Fruit fly (Drosophila melanogaster) whole organism, embryonic: ENCODE data around the gene mil.

Experiments
- Ada2b ChIP-seq: fragments of 200-800 bp; sonication (Bioruptor generic); IDR thresholded peaks from 2 replicates; pipeline ENCODE4 v1.3.6; 2022; ENCODE audit warnings: missing biosample characterization, missing genetic modification characterization
- Atf3 ChIP-seq: fragments of 200-800 bp; sonication (Bioruptor generic); optimal IDR thresholded peaks from 3 replicates; lab custom pipeline; 2016; ENCODE audit warnings: missing biosample characterization, missing genetic modification characterization
- CG10321 ChIP-seq: fragments of 200-800 bp; sonication (Bioruptor generic); IDR thresholded peaks from 2 replicates; pipeline ENCODE4 v1.3.6; 2022; ENCODE audit warnings: missing biosample characterization, missing genetic modification characterization
- CG10543 ChIP-seq: fragments of 200-800 bp; sonication (Bioruptor generic); optimal IDR thresholded peaks from 3 replicates; lab custom pipeline; 2017; ENCODE audit warnings: missing biosample characterization, mild to moderate bottlenecking, missing genetic modification characterization, moderate library complexity
- CG11560 ChIP-seq: fragments of 200-800 bp; sonication (Bioruptor generic); IDR thresholded peaks from 3 replicates; pipeline ENCODE4 v1.3.6; 2022; ENCODE audit warnings: missing biosample characterization, missing genetic modification characterization
- CG1647 ChIP-seq: fragments of 200-800 bp; sonication (Bioruptor generic); optimal IDR thresholded peaks from 3 replicates; lab custom pipeline; 2016; ENCODE audit warnings: missing biosample characterization, missing genetic modification characterization
- CG16863 ChIP-seq: fragments of 200-800 bp; sonication (Bioruptor generic); optimal IDR thresholded peaks from 3 replicates; lab custom pipeline; 2016; ENCODE audit warnings: missing biosample characterization, missing genetic modification characterization
- CG17612 ChIP-seq: fragments of 200-800 bp; sonication (Bioruptor generic); IDR thresholded peaks from 2 replicates; pipeline ENCODE4 v1.3.6; 2022; ENCODE audit warnings: missing biosample characterization, missing genetic modification characterization
- CG31441 ChIP-seq: fragments of 200-800 bp; sonication (Bioruptor generic); IDR thresholded peaks from 2 replicates; pipeline ENCODE4 v1.3.6; 2022; ENCODE audit warnings: missing biosample characterization, missing genetic modification characterization
- CG32772 ChIP-seq: fragments of 200-800 bp; sonication (Bioruptor generic); IDR thresholded peaks from 2 replicates; pipeline ENCODE4 v1.3.6; 2022; ENCODE audit warnings: missing biosample characterization, missing genetic modification characterization
- CG33557 ChIP-seq: fragments of 200-800 bp; sonication (Bioruptor generic); optimal IDR thresholded peaks from 2 replicates; lab custom pipeline; 2019; ENCODE audit warnings: missing biosample characterization, mild to moderate bottlenecking, missing genetic modification characterization, moderate library complexity
- CG6654 ChIP-seq: fragments of 200-800 bp; sonication (Bioruptor generic); optimal IDR thresholded peaks from 2 replicates; lab custom pipeline; 2017; ENCODE audit warnings: missing biosample characterization, mild to moderate bottlenecking, missing genetic modification characterization
- CG7928 ChIP-seq: fragments of 200-800 bp; sonication (Bioruptor generic); optimal IDR thresholded peaks from 2 replicates; lab custom pipeline; 2017; ENCODE audit warnings: missing biosample characterization, mild to moderate bottlenecking, missing genetic modification characterization
- CG9437 ChIP-seq: fragments of 200-800 bp; sonication (Bioruptor generic); optimal IDR thresholded peaks from 2 replicates; lab custom pipeline; 2018; ENCODE audit warnings: missing biosample characterization, mild to moderate bottlenecking, missing genetic modification characterization
- CG9932 ChIP-seq: fragments of 200-800 bp; sonication (Bioruptor generic); IDR thresholded peaks from 2 replicates; pipeline ENCODE4 v1.3.6; 2022; ENCODE audit warnings: missing biosample characterization, missing genetic modification characterization
- CTCF ChIP-seq: fragments of 200-800 bp; sonication (Bioruptor generic); optimal IDR thresholded peaks from 2 replicates; lab custom pipeline; 2017; ENCODE audit warnings: missing biosample characterization, mild to moderate bottlenecking, missing genetic modification characterization, moderate library complexity
- Camta ChIP-seq: fragments of 200-800 bp; sonication (Bioruptor generic); optimal IDR thresholded peaks from 2 replicates; lab custom pipeline; 2016; ENCODE audit warnings: missing biosample characterization, missing genetic modification characterization
- Deaf1 ChIP-seq: fragments of 200-800 bp; optimal IDR thresholded peaks from 3 replicates; lab custom pipeline; 2019; ENCODE audit warnings: missing biosample characterization, mild to moderate bottlenecking, missing genetic modification characterization, moderate library complexity
- Dek ChIP-seq: fragments of 200-800 bp; sonication (Bioruptor generic); optimal IDR thresholded peaks from 3 replicates; lab custom pipeline; 2019; ENCODE audit warnings: missing biosample characterization, mild to moderate bottlenecking, missing genetic modification characterization, moderate library complexity
- E2f2 ChIP-seq: fragments of 200-800 bp; sonication (Bioruptor generic); IDR thresholded peaks from 2 replicates; pipeline ENCODE4 v1.3.6; 2022; ENCODE audit warnings: missing biosample characterization, missing genetic modification characterization
- Ets97D ChIP-seq: fragments of 200-800 bp; sonication (Bioruptor generic); optimal IDR thresholded peaks from 3 replicates; lab custom pipeline; 2016; ENCODE audit warnings: missing biosample characterization, missing genetic modification characterization
- Fer3 ChIP-seq: fragments of 200-800 bp; sonication (Bioruptor generic); optimal IDR thresholded peaks from 2 replicates; lab custom pipeline; 2018; ENCODE audit warnings: missing biosample characterization, mild to moderate bottlenecking, missing genetic modification characterization, moderate library complexity
- Hand ChIP-seq: fragments of 200-800 bp; sonication (Bioruptor generic); optimal IDR thresholded peaks from 2 replicates; lab custom pipeline; 2017; ENCODE audit warnings: mild to moderate bottlenecking, missing biosample characterization, missing genetic modification reagents, missing genetic modification characterization
- Lim3 ChIP-seq: fragments of 200-800 bp; sonication (Bioruptor generic); IDR thresholded peaks from 2 replicates; pipeline ENCODE4 v1.3.6; 2022; ENCODE audit warnings: missing biosample characterization, missing genetic modification characterization
- MBD-R2 ChIP-seq: fragments of 200-800 bp; sonication (Bioruptor generic); IDR thresholded peaks from 2 replicates; pipeline ENCODE4 v1.3.6; 2022; ENCODE audit warnings: missing biosample characterization, missing genetic modification characterization
- MTF-1 ChIP-seq: fragments of 200-800 bp; sonication (Bioruptor generic); optimal IDR thresholded peaks from 2 replicates; lab custom pipeline; 2018; ENCODE audit warnings: missing biosample characterization, mild to moderate bottlenecking, missing genetic modification characterization, borderline replicate concordance
- Max ChIP-seq: fragments of 200-800 bp; sonication (Bioruptor generic); optimal IDR thresholded peaks from 2 replicates; lab custom pipeline; 2016; ENCODE audit warnings: missing biosample characterization, mild to moderate bottlenecking, missing genetic modification characterization
- NC2β ChIP-seq: fragments of 200-800 bp; sonication (Bioruptor generic); optimal IDR thresholded peaks from 2 replicates; lab custom pipeline; 2016; ENCODE audit warnings: missing biosample characterization, missing genetic modification characterization
- NK7.1 ChIP-seq: fragments of 200-800 bp; sonication (Bioruptor generic); optimal IDR thresholded peaks from 3 replicates; lab custom pipeline; 2016; ENCODE audit warnings: missing biosample characterization, missing genetic modification characterization
- Rfx ChIP-seq: fragments of 200-800 bp; sonication (Bioruptor generic); IDR thresholded peaks from 2 replicates; pipeline ENCODE4 v1.3.6; 2022; ENCODE audit warnings: missing biosample characterization, missing genetic modification characterization
- Stat92E ChIP-seq, 3 experiments: fragments of >200 bp in 2 of 3; fragments of 200-800 bp in 1 of 3; sonication (Bioruptor generic) in 1 of 3; optimal IDR thresholded peaks; 2 replicates each; lab custom pipeline; 2017 to 2019; ENCODE audit warnings: missing biosample characterization in 3 of 3, missing genetic modification characterization in 3 of 3, mild to moderate bottlenecking in 1 of 3, moderate library complexity in 1 of 3
- Trl ChIP-seq, 3 experiments: fragments of >200 bp in 2 of 3; fragments of 200-800 bp in 1 of 3; sonication (Bioruptor generic) in 1 of 3; optimal IDR thresholded peaks; 2 replicates in 1 of 3; 3 replicates in 2 of 3; lab custom pipeline; 2016 to 2017; ENCODE audit warnings: missing biosample characterization in 1 of 3, missing genetic modification characterization in 1 of 3
- Vsx1 ChIP-seq: fragments of 200-800 bp; sonication (Bioruptor generic); optimal IDR thresholded peaks from 2 replicates; lab custom pipeline; 2017; ENCODE audit warnings: missing biosample characterization, mild to moderate bottlenecking, missing genetic modification characterization, missing genetic modification reagents
- bigmax ChIP-seq: fragments of 200-800 bp; sonication (Bioruptor generic); optimal IDR thresholded peaks from 2 replicates; lab custom pipeline; 2018; ENCODE audit warnings: missing biosample characterization, mild to moderate bottlenecking, missing genetic modification characterization
- chn ChIP-seq: fragments of 200-800 bp; sonication (Bioruptor generic); optimal IDR thresholded peaks from 2 replicates; lab custom pipeline; 2016; ENCODE audit warnings: missing biosample characterization, missing genetic modification characterization
- disco-r ChIP-seq: fragments of 200-800 bp; sonication (Bioruptor generic); optimal IDR thresholded peaks from 2 replicates; lab custom pipeline; 2016; ENCODE audit warnings: missing biosample characterization, missing genetic modification characterization
- en ChIP-seq: fragments of 200-800 bp; sonication (Bioruptor generic); optimal IDR thresholded peaks from 2 replicates; lab custom pipeline; 2016; ENCODE audit warnings: missing biosample characterization, missing genetic modification characterization
- fd64A ChIP-seq: fragments of 200-800 bp; sonication (Bioruptor generic); optimal IDR thresholded peaks from 3 replicates; lab custom pipeline; 2018; ENCODE audit warnings: missing biosample characterization, mild to moderate bottlenecking, missing genetic modification characterization
- fu2 ChIP-seq: fragments of 200-800 bp; sonication (Bioruptor generic); optimal IDR thresholded peaks from 2 replicates; lab custom pipeline; 2016; ENCODE audit warnings: missing biosample characterization, missing genetic modification characterization
- hkb ChIP-seq, 2 experiments: fragments of 200-800 bp in 1 of 2; fragments of >200 bp in 1 of 2; sonication (Bioruptor generic) in 1 of 2; IDR thresholded peaks in 1 of 2; optimal IDR thresholded peaks in 1 of 2; 2 replicates each; pipeline versions ENCODE4 v1.3.6 to Lab custom; 2017 to 2022; ENCODE audit warnings: missing biosample characterization in 1 of 2, missing genetic modification characterization in 1 of 2
- klu ChIP-seq: fragments of 200-800 bp; sonication (Bioruptor generic); IDR thresholded peaks from 2 replicates; pipeline ENCODE4 v1.3.6; 2022; ENCODE audit warnings: missing biosample characterization, missing genetic modification characterization
- lab ChIP-seq: fragments of 200-800 bp; sonication (Bioruptor generic); optimal IDR thresholded peaks from 3 replicates; lab custom pipeline; 2017; ENCODE audit warnings: missing biosample characterization, missing genetic modification characterization, mild to moderate bottlenecking, moderate library complexity, missing genetic modification reagents
- nerfin-1 ChIP-seq: fragments of 200-800 bp; sonication (Bioruptor generic); optimal IDR thresholded peaks from 3 replicates; lab custom pipeline; 2019; ENCODE audit warnings: missing biosample characterization, mild to moderate bottlenecking, missing genetic modification characterization, moderate library complexity
- pros ChIP-seq: fragments of 200-800 bp; sonication (Bioruptor generic); optimal IDR thresholded peaks from 3 replicates; lab custom pipeline; 2019; ENCODE audit warnings: missing biosample characterization, mild to moderate bottlenecking, missing genetic modification characterization, moderate library complexity
- seq ChIP-seq: fragments of 200-800 bp; sonication (Bioruptor generic); IDR thresholded peaks from 2 replicates; pipeline ENCODE4 v1.3.6; 2022; ENCODE audit warnings: missing biosample characterization, missing genetic modification characterization
- usp ChIP-seq: fragments of >200 bp; optimal IDR thresholded peaks from 2 replicates; lab custom pipeline; 2017; ENCODE audit warnings: missing biosample characterization, missing genetic modification characterization
- vvl ChIP-seq: fragments of 200-800 bp; sonication (Bioruptor generic); IDR thresholded peaks from 2 replicates; pipeline ENCODE4 v1.3.6; 2022; ENCODE audit warnings: missing biosample characterization, missing genetic modification characterization
- z ChIP-seq: fragments of 200-800 bp; sonication (Bioruptor generic); IDR thresholded peaks from 3 replicates; pipeline ENCODE4 v1.3.6; 2022; ENCODE audit warnings: missing biosample characterization, missing genetic modification characterization
- zen ChIP-seq: fragments of 200-800 bp; sonication (Bioruptor generic); optimal IDR thresholded peaks from 3 replicates; lab custom pipeline; 2018; ENCODE audit warnings: missing biosample characterization, mild to moderate bottlenecking, missing genetic modification characterization, moderate library complexity

The mil gene

dm6 chr3R:27937752-27938694 is 25.8 kb downstream of the mil start, which contains the start of the genes NSD and BOD1 (continued):
- TF ChIP-seq Dek (tag; lab: Kevin White, UChicago) (peak; percentile 39), Max (GFP tag; lab: Kevin White, UChicago) (no peak), NC2β (no peak), Deaf1 (peak; percentile 0), CG10543 (peak; percentile 5), MTF-1 (GFP tag; lab: Kevin White, UChicago) (peak; percentile 61), CG16863 (GFP tag; lab: Kevin White, UChicago) (no peak), klu (GFP tag; lab: Robert Waterston, UW) (peak; percentile 69), Trl (optimal IDR thresholded peaks at IDR 0.05; lab: Kevin White, UChicago) (no peak), Trl (GFP tag; optimal IDR thresholded peaks at IDR 0.05; lab: Kevin White, UChicago) (no peak), CG17612 (GFP tag; lab: Robert Waterston, UW) (no peak), zen (peak; percentile 24), CG32772 (peak; percentile 77), Fer3 (peak; percentile 39), Ets97D (GFP tag; lab: Kevin White, UChicago) (peak; percentile 35), bigmax (GFP tag; lab: Kevin White, UChicago) (no peak), usp (GFP tag; lab: Kevin White, UChicago) (no peak), disco-r (GFP tag; lab: Kevin White, UChicago) (no peak), en (no peak), Rfx (GFP tag; lab: Robert Waterston, UW) (peak; percentile 90), nerfin-1 (tag; lab: Kevin White, UChicago) (no peak), CG31441 (no peak; the same call in 1 of the 2 replicates), CG6654 (GFP tag; lab: Kevin White, UChicago) (no peak), NK7.1 (GFP tag; lab: Kevin White, UChicago) (no peak), E2f2 (GFP tag; lab: Robert Waterston, UW) (peak; percentile 66), CG7928 (peak; percentile 1), CG1647 (GFP tag; lab: Kevin White, UChicago) (peak; percentile 27), hkb (optimal IDR thresholded peaks at IDR 0.05; lab: Kevin White, UChicago) (no peak), hkb (GFP tag; IDR thresholded peaks at IDR 0.05; lab: Robert Waterston, UW) (no peak), vvl (peak; percentile 79), Vsx1 (GFP tag; lab: Kevin White, UChicago) (no peak), CG33557 (no peak), CTCF (GFP tag; lab: Kevin White, UChicago) (no peak), z (GFP tag; lab: Robert Waterston, UW) (no peak), CG10321 (GFP tag; lab: Robert Waterston, UW) (no peak), MBD-R2 (peak; percentile 88), Lim3 (GFP tag; lab: Robert Waterston, UW) (no peak), fu2 (GFP tag; lab: Kevin White, UChicago) (no peak), chn (GFP tag; lab: Kevin White, UChicago) (no peak), CG9437 (GFP tag; lab: Kevin White, UChicago) (peak; percentile 54), seq (GFP tag; lab: Robert Waterston, UW) (peak; percentile 40), lab (GFP tag; lab: Kevin White, UChicago) (peak; percentile 42), CG11560 (tag; lab: Robert Waterston, UW) (peak; percentile 62), pros (GFP tag; lab: Kevin White, UChicago) (no peak), Ada2b (GFP tag; lab: Robert Waterston, UW) (peak; percentile 66), CG9932 (GFP tag; lab: Robert Waterston, UW) (peak; percentile 94), Hand (GFP tag; lab: Kevin White, UChicago) (no peak), Camta (GFP tag; lab: Kevin White, UChicago) (no peak), fd64A (GFP tag; lab: Kevin White, UChicago) (no peak), Atf3 (GFP tag; lab: Kevin White, UChicago) (no peak), Stat92E (GFP tag; optimal IDR thresholded peaks at IDR 0.05; lab: Kevin White, UChicago) (no peak)
